Fruit fly (Drosophila melanogaster): Measurements from ENCODE around the gene Nfs1.

Gene Nfs1

DNA sequence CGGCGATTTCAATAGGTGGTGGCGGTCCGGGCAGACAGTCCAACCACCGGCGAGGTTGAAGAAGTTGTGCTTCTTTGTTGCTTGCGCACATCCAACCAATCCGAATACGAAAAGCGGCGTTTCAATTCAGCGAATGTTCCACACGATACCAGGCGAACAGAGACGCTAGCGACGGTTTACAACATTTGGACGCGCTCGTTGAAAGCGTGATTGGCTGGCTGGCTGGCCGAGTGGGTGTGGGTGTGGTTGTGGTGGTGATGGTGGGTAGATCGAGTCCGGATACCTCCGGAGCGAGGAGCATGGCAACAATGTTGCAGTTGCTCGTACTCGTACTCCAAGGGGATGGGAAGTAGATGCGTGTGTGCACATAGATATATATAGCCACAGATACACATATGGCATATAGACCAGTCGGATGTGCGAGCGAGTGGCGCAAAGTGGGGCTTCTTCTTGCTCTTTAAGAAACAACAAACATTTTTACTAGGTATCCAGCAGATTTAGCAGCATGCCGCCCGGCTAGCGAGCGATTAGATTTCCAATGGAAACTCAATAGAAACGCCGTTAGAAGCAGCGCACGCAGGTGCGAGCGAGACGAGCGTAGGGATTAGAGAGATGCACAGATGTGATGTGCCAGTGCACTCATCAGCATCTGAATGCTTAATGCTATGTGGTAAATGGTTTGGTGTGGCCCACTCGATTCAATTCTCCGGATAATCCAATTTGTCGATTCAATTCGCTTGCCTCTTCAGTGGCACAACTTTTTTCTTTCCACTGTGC is 10.8 kb downstream of the Nfs1 start (continued):
- TF ChIP-seq trem (tag; optimal IDR thresholded peaks at IDR 0.05) (peak; percentile 15), CG8924 (tag; optimal IDR thresholded peaks at IDR 0.05) (peak; percentile 67), CG10462 (GFP tag; optimal IDR thresholded peaks at IDR 0.05) (no peak), Gsc (GFP tag; IDR thresholded peaks at IDR 0.05) (no peak), CG8388 (GFP tag; optimal IDR thresholded peaks at IDR 0.05) (peak; percentile 16), HmgZ (tag; optimal IDR thresholded peaks at IDR 0.05) (peak; percentile 76), CG12155 (GFP tag; optimal IDR thresholded peaks at IDR 0.05) (peak; percentile 82), CG9437 (GFP tag; optimal IDR thresholded peaks at IDR 0.05) (no peak), sqz (GFP tag; optimal IDR thresholded peaks at IDR 0.05) (peak; percentile 50), CG11504 (tag; optimal IDR thresholded peaks at IDR 0.05) (peak; percentile 99), Nf-YB (GFP tag; optimal IDR thresholded peaks at IDR 0.05) (peak; percentile 100), salm (tag; optimal IDR thresholded peaks at IDR 0.05) (peak; percentile 12), nmo (GFP tag; optimal IDR thresholded peaks at IDR 0.05) (peak; percentile 13), bsh (GFP tag; optimal IDR thresholded peaks at IDR 0.05) (peak in 1 of 2 experiments; percentile 42), twi (tag; optimal IDR thresholded peaks at IDR 0.05) (peak; percentile 86), sc (optimal IDR thresholded peaks at IDR 0.05) (no peak), sc (GFP tag; optimal IDR thresholded peaks at IDR 0.05) (peak; percentile 33), tll (GFP tag; optimal IDR thresholded peaks at IDR 0.05) (peak in 1 of 2 experiments; percentile 37), Doc3 (GFP tag; IDR thresholded peaks at IDR 0.05; ENCODE audit: partially characterized antibody) (no peak), Trl (optimal IDR thresholded peaks at IDR 0.05) (peak; percentile 6 to 48), Trl (GFP tag; optimal IDR thresholded peaks at IDR 0.05) (peak; percentile 6), CG15601 (tag; optimal IDR thresholded peaks at IDR 0.05) (peak; percentile 100), CG33557 (GFP tag; optimal IDR thresholded peaks at IDR 0.05) (peak; percentile 40), abd-A (tag; optimal IDR thresholded peaks at IDR 0.05) (peak; percentile 87), pros (GFP tag; optimal IDR thresholded peaks at IDR 0.05) (peak; percentile 99), sens (GFP tag) (peak; percentile 84), CG15514 (GFP tag; optimal IDR thresholded peaks at IDR 0.05) (no peak), CG11247 (GFP tag; IDR thresholded peaks at IDR 0.05) (no peak), CG31224 (GFP tag; IDR thresholded peaks at IDR 0.05) (no peak), odd (GFP tag; optimal IDR thresholded peaks at IDR 0.05) (peak; percentile 74), Kr (GFP tag; optimal IDR thresholded peaks at IDR 0.05) (peak; percentile 13), chinmo (GFP tag; IDR thresholded peaks at IDR 0.05; ENCODE audit: partially characterized antibody) (no peak), rib (GFP tag; IDR thresholded peaks at IDR 0.05) (no peak), Hmr (GFP tag; optimal IDR thresholded peaks at IDR 0.05) (peak; percentile 84), ERR (GFP tag; optimal IDR thresholded peaks at IDR 0.05) (peak; percentile 21), HLHmδ (GFP tag; optimal IDR thresholded peaks at IDR 0.05) (peak; percentile 68), CG6683 (GFP tag; optimal IDR thresholded peaks at IDR 0.05) (peak; percentile 26), row (GFP tag; IDR thresholded peaks at IDR 0.05) (no peak), Vsx1 (GFP tag; optimal IDR thresholded peaks at IDR 0.05) (peak; percentile 43), gsb-n (tag; optimal IDR thresholded peaks at IDR 0.05) (peak; percentile 63), CG17359 (tag; optimal IDR thresholded peaks at IDR 0.05) (no peak), Spps (tag; optimal IDR thresholded peaks at IDR 0.05) (no peak), caup (GFP tag; optimal IDR thresholded peaks at IDR 0.05; ENCODE audit: severe bottlenecking) (peak; percentile 6), Lim3 (GFP tag; IDR thresholded peaks at IDR 0.05) (no peak), CG34422 (GFP tag; IDR thresholded peaks at IDR 0.05) (no peak), CG4424 (GFP tag; optimal IDR thresholded peaks at IDR 0.05) (no peak), fd64A (GFP tag; optimal IDR thresholded peaks at IDR 0.05) (peak; percentile 55), CG9727 (GFP tag; optimal IDR thresholded peaks at IDR 0.05) (peak; percentile 69)

All from whole organism, embryonic.